Fruit fly (Drosophila melanogaster): ENCODE measurements around the gene Rcd4.

DNA sequence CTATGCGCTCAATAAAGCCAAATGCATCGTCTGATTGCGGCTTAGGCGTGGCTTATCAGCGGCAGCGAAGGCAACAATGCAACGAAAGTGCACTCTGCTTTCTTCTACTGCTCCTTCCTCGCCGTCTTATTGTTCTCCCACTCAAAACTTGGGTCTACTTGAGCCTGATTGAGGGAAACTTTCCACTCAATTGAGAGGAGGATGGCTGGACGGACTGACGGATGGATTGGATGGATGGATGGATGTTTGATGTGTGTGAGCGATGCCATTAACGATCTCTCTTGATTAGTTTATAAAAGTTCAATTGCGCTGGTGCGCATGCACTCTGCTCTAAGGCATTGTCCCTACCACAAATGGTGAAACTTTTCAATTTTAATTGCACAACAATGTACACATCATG is 40.4 kb downstream of the Rcd4 start:
- no peak for TF ChIP-seq D1 (tag; optimal IDR thresholded peaks at IDR 0.05)
- TF ChIP-seq CG14655 (GFP tag; optimal IDR thresholded peaks at IDR 0.05), result no peak
- TF ChIP-seq rn (GFP tag; IDR thresholded peaks at IDR 0.05), result no peak
- no peak for TF ChIP-seq CG15710 (tag; optimal IDR thresholded peaks at IDR 0.05)
- TF ChIP-seq Pif1B (GFP tag; optimal IDR thresholded peaks at IDR 0.05), result no peak
- no peak for TF ChIP-seq Snoo (tag; optimal IDR thresholded peaks at IDR 0.05)
- no peak for TF ChIP-seq CG9948 (tag; optimal IDR thresholded peaks at IDR 0.05)
- TF ChIP-seq CG13204 (GFP tag; optimal IDR thresholded peaks at IDR 0.05), result no peak
- no peak for TF ChIP-seq CG8159 (tag; optimal IDR thresholded peaks at IDR 0.05)
